Fruit fly (Drosophila melanogaster): Measurements from ENCODE around the gene CG9072.
A peak's percentile ranks its signal among the peaks of the same experiment; 100 is the strongest.

Gene CG9072

dm6 chrX:15138994-15139863 is 43.4 kb upstream of the CG9072 start, which contains the start of gene RpL37-1 (continued):
- TF ChIP-seq CG17612 (GFP tag; IDR thresholded peaks at IDR 0.05) (no peak), MBD-R2 (GFP tag; IDR thresholded peaks at IDR 0.05) (peak; percentile 49), CG11504 (tag; optimal IDR thresholded peaks at IDR 0.05) (peak; percentile 44), dati (GFP tag; IDR thresholded peaks at IDR 0.05) (0 out of 2 replicates have a peak, but pooled peaks have one; percentile 19), CG32767 (GFP tag; IDR thresholded peaks at IDR 0.05) (no peak), aop (GFP tag; IDR thresholded peaks at IDR 0.05) (0 out of 2 replicates have a peak, but pooled peaks have one; percentile 30), ara (GFP tag; IDR thresholded peaks at IDR 0.05) (no peak; the same call in 1 of the 2 replicates), CG13894 (tag; optimal IDR thresholded peaks at IDR 0.05) (peak; percentile 33), Meics (GFP tag; optimal IDR thresholded peaks at IDR 0.05) (peak; percentile 81), sima (GFP tag; optimal IDR thresholded peaks at IDR 0.05) (peak; percentile 39), fd96Cb (tag; optimal IDR thresholded peaks at IDR 0.05) (no peak), bbx (GFP tag; IDR thresholded peaks at IDR 0.05; ENCODE audit: partially characterized antibody) (peak; percentile 50), tup (GFP tag; optimal IDR thresholded peaks at IDR 0.05) (no peak), CG2120 (GFP tag; optimal IDR thresholded peaks at IDR 0.05) (peak; percentile 60), CG7786 (GFP tag; optimal IDR thresholded peaks at IDR 0.05) (peak; percentile 53), CG18011 (GFP tag; optimal IDR thresholded peaks at IDR 0.05) (peak; percentile 63), CG12299 (tag; optimal IDR thresholded peaks at IDR 0.05) (peak; percentile 3), CG15073 (GFP tag; optimal IDR thresholded peaks at IDR 0.05) (no peak), dan (GFP tag; IDR thresholded peaks at IDR 0.05) (no peak), ftz-f1 (GFP tag; optimal IDR thresholded peaks at IDR 0.05) (peak; percentile 4), stc (GFP tag; IDR thresholded peaks at IDR 0.05) (0 out of 2 replicates have a peak, but pooled peaks have one; percentile 54), chm (GFP tag; IDR thresholded peaks at IDR 0.05) (peak; percentile 84), sr (GFP tag; IDR thresholded peaks at IDR 0.05) (peak; percentile 65), CG8478 (optimal IDR thresholded peaks at IDR 0.05) (no peak), Vsx1 (GFP tag; optimal IDR thresholded peaks at IDR 0.05) (peak; percentile 56), CG10979 (tag; optimal IDR thresholded peaks at IDR 0.05) (peak; percentile 39), CG17568 (GFP tag; optimal IDR thresholded peaks at IDR 0.05) (peak; percentile 73), CG6272 (GFP tag; IDR thresholded peaks at IDR 0.05) (peak; percentile 47; the same call in 1 of the 2 replicates), CG8924 (tag; optimal IDR thresholded peaks at IDR 0.05) (peak; percentile 36), CG10543 (GFP tag; optimal IDR thresholded peaks at IDR 0.05) (peak; percentile 74), CG3163 (GFP tag; optimal IDR thresholded peaks at IDR 0.05) (peak; percentile 68), Deaf1 (tag; optimal IDR thresholded peaks at IDR 0.05) (peak; percentile 13), MTF-1 (GFP tag; optimal IDR thresholded peaks at IDR 0.05; ENCODE audit: borderline replicate concordance) (peak; percentile 80), CG8765 (GFP tag; IDR thresholded peaks at IDR 0.05) (0 out of 2 replicates have a peak, but pooled peaks have one; percentile 27), Atf-2 (GFP tag; optimal IDR thresholded peaks at IDR 0.05) (peak; percentile 22), slou (GFP tag; optimal IDR thresholded peaks at IDR 0.05) (peak; percentile 33), CG18619 (GFP tag; optimal IDR thresholded peaks at IDR 0.05) (peak; percentile 66), HLH4C (GFP tag; IDR thresholded peaks at IDR 0.05; ENCODE audit: partially characterized antibody) (peak; percentile 61; the same call in 1 of the 3 replicates), HmgZ (tag; optimal IDR thresholded peaks at IDR 0.05) (peak; percentile 18), run (tag; optimal IDR thresholded peaks at IDR 0.05) (no peak), PHDP (tag; optimal IDR thresholded peaks at IDR 0.05) (peak; percentile 59), CG18262 (tag; optimal IDR thresholded peaks at IDR 0.05) (peak; percentile 39), disco-r (GFP tag; optimal IDR thresholded peaks at IDR 0.05) (peak; percentile 71), Nf-YC (tag; optimal IDR thresholded peaks at IDR 0.05) (peak; percentile 32), dysf (GFP tag; IDR thresholded peaks at IDR 0.05) (peak; percentile 70; the same call in 2 of the 3 replicates), ssp (GFP tag; IDR thresholded peaks at IDR 0.05) (peak; percentile 57), zen2 (GFP tag; IDR thresholded peaks at IDR 0.05; ENCODE audit: partially characterized antibody) (peak; percentile 47; the same call in 1 of the 3 replicates), inv (GFP tag; IDR thresholded peaks at IDR 0.05; ENCODE audit: partially characterized antibody) (peak; percentile 69)

All from whole organism, embryonic.